Worm (Caenorhabditis elegans) whole organism, L3 larva: ENCODE measurements around the gene T16A1.4.

ENCODE experiments used
- R02D3.7 ChIP-seq: fragments of 150-350 bp; optimal IDR thresholded peaks from 2 replicates; lab custom pipeline; 2014; ENCODE audit warnings: missing biosample characterization, missing genetic modification characterization
- aly-2 ChIP-seq: fragments of 150-350 bp; optimal IDR thresholded peaks from 2 replicates; lab custom pipeline; 2014; ENCODE audit warnings: missing biosample characterization, missing genetic modification characterization
- ama-1 ChIP-seq: fragments of 150-350 bp; optimal IDR thresholded peaks from 2 replicates; lab custom pipeline; 2018
- ceh-28 ChIP-seq: fragments of 150-350 bp; optimal IDR thresholded peaks from 2 replicates; lab custom pipeline; 2014; ENCODE audit warnings: missing biosample characterization, missing genetic modification reagents, missing genetic modification characterization
- ceh-82 ChIP-seq: fragments of 150-350 bp; optimal IDR thresholded peaks from 2 replicates; lab custom pipeline; 2014; ENCODE audit warnings: missing biosample characterization, missing genetic modification characterization
- ceh-9 ChIP-seq: sonication (generic microtip); optimal IDR thresholded peaks from 2 replicates; lab custom pipeline; 2018; ENCODE audit warnings: missing biosample characterization, missing genetic modification characterization
- elt-1 ChIP-seq: fragments of 150-350 bp; optimal IDR thresholded peaks from 2 replicates; lab custom pipeline; 2014; ENCODE audit warnings: missing biosample characterization, missing genetic modification characterization
- elt-2 ChIP-seq: sonication (generic microtip); optimal IDR thresholded peaks from 2 replicates; lab custom pipeline; 2016; ENCODE audit warnings: missing genetic modification reagents, mild to moderate bottlenecking, missing genetic modification characterization, missing compliant biosample characterization
- elt-3 ChIP-seq, 3 experiments: fragments of 150-350 bp in 1 of 3; sonication (generic microtip) in 2 of 3; optimal IDR thresholded peaks; 2 replicates in 2 of 3; 4 replicates in 1 of 3; lab custom pipeline; 2014 to 2017; ENCODE audit warnings: missing biosample characterization in 3 of 3, missing genetic modification characterization in 3 of 3
- eor-1 ChIP-seq, 2 experiments: fragments of 150-350 bp; optimal IDR thresholded peaks; 2 replicates each; lab custom pipeline; 2014 to 2018; ENCODE audit warnings: missing biosample characterization in 2 of 2, missing genetic modification characterization in 2 of 2
- fkh-10 ChIP-seq: sonication (generic microtip); optimal IDR thresholded peaks from 2 replicates; lab custom pipeline; 2017; ENCODE audit warnings: missing biosample characterization, missing genetic modification reagents, missing genetic modification characterization
- fkh-2 ChIP-seq: fragments of 150-350 bp; optimal IDR thresholded peaks from 2 replicates; lab custom pipeline; 2014; ENCODE audit warnings: missing biosample characterization, missing genetic modification reagents, missing genetic modification characterization
- hmg-11 ChIP-seq: sonication (generic microtip); optimal IDR thresholded peaks from 2 replicates; lab custom pipeline; 2016; ENCODE audit warnings: missing genetic modification characterization, missing compliant biosample characterization
- jun-1 ChIP-seq: fragments of 150-350 bp; optimal IDR thresholded peaks from 2 replicates; lab custom pipeline; 2014; ENCODE audit warnings: missing biosample characterization, missing genetic modification reagents, missing genetic modification characterization
- lin-39 ChIP-seq: fragments of 150-350 bp; optimal IDR thresholded peaks from 2 replicates; lab custom pipeline; 2018; ENCODE audit warnings: missing biosample characterization, missing genetic modification reagents, missing genetic modification characterization
- lsy-12 ChIP-seq: sonication (generic microtip); optimal IDR thresholded peaks from 2 replicates; lab custom pipeline; 2016; ENCODE audit warnings: mild to moderate bottlenecking, missing genetic modification characterization, missing compliant biosample characterization
- mdl-1 ChIP-seq: fragments of 150-350 bp; optimal IDR thresholded peaks from 2 replicates; lab custom pipeline; 2014; ENCODE audit warnings: missing biosample characterization, missing genetic modification characterization
- mml-1 ChIP-seq: fragments of 150-350 bp; sonication (generic microtip); optimal IDR thresholded peaks from 3 replicates; lab custom pipeline; 2014; ENCODE audit warnings: missing biosample characterization, missing genetic modification characterization
- nfya-1 ChIP-seq: sonication (generic microtip); optimal IDR thresholded peaks from 2 replicates; lab custom pipeline; 2017; ENCODE audit warnings: missing genetic modification characterization, mild to moderate bottlenecking, missing compliant biosample characterization, antibody characterized with exemption, moderate library complexity; ENCODE audit not compliant: insufficient read depth
- nhr-11 ChIP-seq: fragments of 150-350 bp; optimal IDR thresholded peaks from 2 replicates; lab custom pipeline; 2014; ENCODE audit warnings: missing biosample characterization, missing genetic modification characterization
- nhr-12 ChIP-seq: fragments of 150-350 bp; optimal IDR thresholded peaks from 2 replicates; lab custom pipeline; 2014; ENCODE audit warnings: missing biosample characterization, missing genetic modification characterization
- nhr-23 ChIP-seq: fragments of 150-350 bp; optimal IDR thresholded peaks from 2 replicates; lab custom pipeline; 2014; ENCODE audit warnings: missing biosample characterization, missing genetic modification reagents, missing genetic modification characterization
- nhr-237 ChIP-seq: fragments of 150-350 bp; optimal IDR thresholded peaks from 2 replicates; lab custom pipeline; 2014; ENCODE audit warnings: missing biosample characterization, missing genetic modification characterization
- nhr-25 ChIP-seq: sonication (generic microtip); optimal IDR thresholded peaks from 2 replicates; lab custom pipeline; 2017; ENCODE audit warnings: missing biosample characterization, missing genetic modification characterization
- nhr-28 ChIP-seq: fragments of 150-350 bp; optimal IDR thresholded peaks from 2 replicates; lab custom pipeline; 2014; ENCODE audit warnings: missing biosample characterization, missing genetic modification characterization
- nhr-43 ChIP-seq: sonication (generic microtip); optimal IDR thresholded peaks from 2 replicates; lab custom pipeline; 2016; ENCODE audit warnings: mild to moderate bottlenecking, missing genetic modification characterization, missing compliant biosample characterization; ENCODE audit not compliant: poor library complexity, severe bottlenecking
- nhr-76 ChIP-seq: fragments of 150-350 bp; sonication (generic microtip); optimal IDR thresholded peaks from 5 replicates; lab custom pipeline; 2014; ENCODE audit warnings: missing biosample characterization, missing genetic modification characterization
- nhr-77 ChIP-seq: fragments of 150-350 bp; optimal IDR thresholded peaks from 2 replicates; lab custom pipeline; 2014; ENCODE audit warnings: missing biosample characterization, missing genetic modification characterization
- pha-4 ChIP-seq: fragments of 150-350 bp; optimal IDR thresholded peaks from 2 replicates; lab custom pipeline; 2014; ENCODE audit warnings: missing biosample characterization, missing genetic modification reagents, missing genetic modification characterization
- sea-2 ChIP-seq: fragments of 150-350 bp; sonication (generic microtip); optimal IDR thresholded peaks from 4 replicates; lab custom pipeline; 2014; ENCODE audit warnings: missing biosample characterization, missing genetic modification reagents, missing genetic modification characterization
- skn-1 ChIP-seq: fragments of 150-350 bp; optimal IDR thresholded peaks from 2 replicates; lab custom pipeline; 2014; ENCODE audit warnings: missing biosample characterization, missing genetic modification characterization
- snpc-4 ChIP-seq: fragments of 150-350 bp; optimal IDR thresholded peaks from 2 replicates; lab custom pipeline; 2014; ENCODE audit warnings: missing biosample characterization, missing genetic modification characterization
- tbx-2 ChIP-seq: sonication (generic microtip); optimal IDR thresholded peaks from 2 replicates; lab custom pipeline; 2016; ENCODE audit warnings: mild to moderate bottlenecking, missing genetic modification characterization, missing compliant biosample characterization
- unc-62 ChIP-seq: fragments of 150-350 bp; sonication (generic microtip); optimal IDR thresholded peaks from 4 replicates; lab custom pipeline; 2014; ENCODE audit warnings: missing biosample characterization, missing genetic modification reagents, missing genetic modification characterization
- zag-1 ChIP-seq: fragments of 150-350 bp; optimal IDR thresholded peaks from 2 replicates; lab custom pipeline; 2014; ENCODE audit warnings: missing biosample characterization, missing genetic modification characterization
- ztf-4 ChIP-seq: fragments of 150-350 bp; optimal IDR thresholded peaks from 2 replicates; lab custom pipeline; 2014; ENCODE audit warnings: missing biosample characterization, missing genetic modification characterization

T16A1.4 gene

DNA sequence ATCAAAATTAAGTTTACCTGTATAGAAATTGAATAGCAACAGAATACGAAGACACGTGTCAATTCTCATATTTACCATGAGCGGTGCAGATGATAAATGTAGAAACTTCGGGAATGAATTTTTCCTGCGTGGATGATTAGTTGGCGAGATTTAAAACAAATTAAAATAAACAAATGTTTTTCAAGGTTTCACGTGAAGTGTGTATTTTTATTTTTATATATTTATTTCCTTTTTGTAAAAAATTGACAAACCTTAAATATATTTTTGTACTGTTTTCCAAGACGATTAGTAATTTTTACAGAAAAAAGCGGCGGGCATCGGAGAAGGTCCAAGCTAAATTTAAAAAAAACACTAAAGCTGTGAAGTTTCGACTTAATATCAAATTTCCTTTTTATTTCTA lies 5.8 kb upstream of the T16A1.4 start, which contains the start of gene F07E5.8:
TSS of gene F07E5.8 (minus strand) at position 101 of the 400 bp plus-strand sequence.
- TF ChIP-seq skn-1 (tag; lab: Kevin White, UChicago) (no peak), pha-4 (no peak), nhr-43 (tag; lab: Kevin White, UChicago) (no peak), snpc-4 (no peak), elt-2 (no peak), nhr-11 (no peak), lsy-12 (tag; lab: Kevin White, UChicago) (no peak), nhr-28 (no peak), ceh-9 (tag; lab: Kevin White, UChicago) (no peak), nhr-76 (tag; lab: Kevin White, UChicago) (no peak), ama-1 (lab: Kevin White, UChicago) (no peak), nhr-77 (tag; lab: Kevin White, UChicago) (no peak), nhr-237 (tag; lab: Kevin White, UChicago) (no peak), aly-2 (tag; lab: Kevin White, UChicago) (no peak), eor-1 (tag; optimal IDR thresholded peaks at IDR 0.05; lab: Kevin White, UChicago) (no peak), ceh-82 (no peak), nhr-25 (tag; lab: Kevin White, UChicago) (no peak), fkh-10 (GFP tag; lab: Kevin White, UChicago) (no peak), lin-39 (tag; lab: Kevin White, UChicago) (no peak), jun-1 (tag; lab: Kevin White, UChicago) (no peak)
- TF ChIP-seq, all 47 proteins: peak for 0

DNA sequence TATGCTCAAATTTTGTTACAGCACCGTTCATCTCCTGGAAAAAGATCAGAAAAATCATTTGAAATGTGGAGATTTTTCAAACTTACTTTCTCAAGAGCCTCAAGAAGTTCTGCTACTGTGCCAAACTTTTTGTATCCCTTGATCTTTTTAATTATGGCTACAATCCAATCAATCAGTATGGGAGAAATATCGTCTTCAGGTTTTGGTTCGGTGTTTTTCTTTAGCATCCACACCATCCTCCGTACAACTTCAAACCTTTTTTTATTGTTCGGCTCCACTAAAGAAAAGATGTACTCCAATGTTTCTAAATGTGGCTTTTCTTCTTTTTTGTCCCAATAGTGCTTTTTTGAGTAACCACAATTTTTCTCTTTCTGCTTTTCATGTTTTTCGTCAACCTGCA lies 4.9 kb upstream of the T16A1.4 start:
- TF ChIP-seq nhr-76 (tag; lab: Kevin White, UChicago): no peak
- TF ChIP-seq unc-62: no peak
- TF ChIP-seq ceh-28 (tag; lab: Kevin White, UChicago): no peak
- TF ChIP-seq fkh-10 (GFP tag; lab: Kevin White, UChicago): no peak
- no peak for TF ChIP-seq ama-1 (lab: Kevin White, UChicago)
- no peak for TF ChIP-seq ceh-9 (tag; lab: Kevin White, UChicago)

DNA sequence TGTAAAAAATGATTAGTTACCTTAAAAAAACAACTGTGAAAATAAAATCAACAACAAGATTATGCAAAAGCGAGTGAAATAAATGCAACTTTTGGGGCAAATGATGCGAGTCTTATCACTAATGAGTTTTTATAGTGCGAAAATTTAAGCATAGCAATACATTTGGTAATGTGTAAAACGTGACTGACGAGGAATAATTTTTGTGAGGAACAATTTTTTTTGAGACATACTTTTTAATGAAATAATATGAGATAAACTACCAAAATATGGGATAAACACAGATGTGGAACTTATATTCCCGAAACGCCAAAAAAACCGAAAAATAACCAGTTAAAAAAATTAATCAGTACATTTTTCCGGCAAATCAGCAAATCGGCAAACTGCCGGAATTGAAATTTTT lies 932 bp upstream of the T16A1.4 start, which contains the start of gene F07E5.9:
TSS of gene F07E5.9 (minus strand) at position 101 of the 400 bp plus-strand sequence.
- no peak for TF ChIP-seq fkh-2 (tag; lab: Kevin White, UChicago)
- no peak for TF ChIP-seq nhr-23
- no peak for TF ChIP-seq mml-1 (tag; lab: Kevin White, UChicago)
- no peak for TF ChIP-seq pha-4
- TF ChIP-seq ztf-4 (tag; lab: Kevin White, UChicago): no peak
- no peak for TF ChIP-seq ceh-82
- no peak for TF ChIP-seq lin-39 (tag; lab: Kevin White, UChicago)
- TF ChIP-seq elt-1 (tag; lab: Kevin White, UChicago): no peak
- TF ChIP-seq snpc-4: no peak
- no peak for TF ChIP-seq ceh-9 (tag; lab: Kevin White, UChicago)

DNA sequence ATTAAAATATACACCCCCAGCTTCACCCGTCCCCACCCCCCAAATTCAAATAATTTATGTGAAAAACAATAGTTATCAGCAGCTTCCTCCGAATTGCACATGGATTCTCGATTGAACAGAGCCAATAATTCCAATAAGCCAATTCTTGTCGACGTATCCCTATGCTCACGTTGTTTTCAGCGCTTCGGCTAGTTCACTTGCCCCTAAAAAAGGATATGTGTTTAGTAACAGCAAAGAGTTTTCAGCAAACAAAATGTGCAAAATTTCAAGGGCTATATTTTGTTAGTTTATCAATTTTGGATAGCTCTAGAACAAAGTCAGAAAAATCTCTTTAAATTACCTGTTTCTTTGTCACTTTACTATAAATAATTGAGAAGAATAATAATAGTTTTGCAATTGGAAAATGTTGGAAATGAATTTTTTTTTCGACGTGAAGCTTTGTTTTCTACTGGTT lies 2.4 kb downstream of the T16A1.4 start, which contains the start of the genes T16A1.5 and fbxc-49:
TSS of gene T16A1.5 (minus strand) at position 101 of the 454 bp plus-strand sequence.
TSS of gene fbxc-49 (plus strand) at position 404 of the 454 bp plus-strand sequence.
- no peak for TF ChIP-seq nhr-25 (tag; lab: Kevin White, UChicago)
- no peak for TF ChIP-seq tbx-2 (tag; lab: Kevin White, UChicago)
- TF ChIP-seq hmg-11 (tag; lab: Kevin White, UChicago): no peak
- TF ChIP-seq nhr-23: no peak
- no peak for TF ChIP-seq fkh-2 (tag; lab: Kevin White, UChicago)
- no peak for TF ChIP-seq zag-1
- TF ChIP-seq R02D3.7 (tag; lab: Kevin White, UChicago): no peak
- no peak for TF ChIP-seq jun-1 (tag; lab: Kevin White, UChicago)
- TF ChIP-seq nhr-11: no peak
- TF ChIP-seq sea-2: no peak
- no peak for TF ChIP-seq elt-3 (tag; optimal IDR thresholded peaks at IDR 0.05; lab: Kevin White, UChicago)
- no peak for TF ChIP-seq pha-4
- TF ChIP-seq unc-62: no peak
- TF ChIP-seq mdl-1: no peak
- no peak for TF ChIP-seq nfya-1 (tag; lab: Kevin White, UChicago)
- no peak for TF ChIP-seq ceh-9 (tag; lab: Kevin White, UChicago)
- TF ChIP-seq snpc-4: no peak
- TF ChIP-seq aly-2 (tag; lab: Kevin White, UChicago): no peak
- no peak for TF ChIP-seq nhr-12
